Worm (Caenorhabditis elegans): ENCODE results near the gene Y17G7B.20.

DNA sequence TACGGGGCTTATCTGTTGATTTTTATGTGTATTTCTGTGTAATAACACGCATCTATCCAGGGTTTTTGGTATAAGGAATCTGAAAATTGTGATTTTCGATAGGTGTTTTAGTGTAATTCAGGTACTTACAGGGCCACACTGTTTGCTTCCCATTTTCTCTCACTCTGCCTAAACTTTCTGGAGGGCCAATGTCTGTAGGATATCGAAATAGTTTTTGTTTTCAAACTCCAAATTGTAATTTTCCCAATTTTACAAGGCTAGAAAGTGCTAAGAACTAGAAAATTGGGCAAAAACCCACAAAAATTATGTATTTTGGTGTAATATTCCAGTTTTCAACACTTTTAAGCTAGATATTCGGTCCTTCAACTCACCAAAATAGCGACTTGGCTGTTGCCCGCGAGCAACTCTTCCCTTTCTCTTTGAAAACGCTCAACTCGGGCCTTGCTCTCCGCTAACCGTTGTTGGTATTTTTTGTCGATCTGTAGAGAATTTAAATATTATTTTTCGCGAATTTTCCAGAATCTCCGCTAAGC lies 2.9 kb downstream of the Y17G7B.20 start:
- no peak for TF ChIP-seq ztf-11 (tag; optimal IDR thresholded peaks at IDR 0.05)
- no peak for TF ChIP-seq pag-3 (tag; optimal IDR thresholded peaks at IDR 0.05; ENCODE audit: borderline replicate concordance, insufficient read depth)
- no peak for TF ChIP-seq skn-1 (tag; optimal IDR thresholded peaks at IDR 0.05)
- no peak for TF ChIP-seq nhr-28 (tag; optimal IDR thresholded peaks at IDR 0.05)
- no peak for TF ChIP-seq nhr-12 (tag; optimal IDR thresholded peaks at IDR 0.05)

Data from whole organism, L1 larva.